Fruit fly (Drosophila melanogaster) whole organism, wandering third instar larva: ENCODE measurements around the gene CG6055.

Experiments used
- Abd-B ChIP-seq: fragments of >200 bp; optimal IDR thresholded peaks from 2 replicates; lab custom pipeline; 2017; ENCODE audit warnings: missing biosample characterization, missing genetic modification characterization
- CG32264 ChIP-seq: fragments of 200-800 bp; sonication (Bioruptor generic); optimal IDR thresholded peaks from 2 replicates; lab custom pipeline; 2016; ENCODE audit warnings: missing biosample characterization, missing genetic modification characterization
- CG9705 ChIP-seq: fragments of 200-800 bp; sonication (Bioruptor generic); optimal IDR thresholded peaks from 2 replicates; lab custom pipeline; 2018; ENCODE audit warnings: missing biosample characterization, mild to moderate bottlenecking, missing genetic modification characterization
- CrebA ChIP-seq: fragments of 200-800 bp; sonication (Bioruptor generic); optimal IDR thresholded peaks from 2 replicates; lab custom pipeline; 2016; ENCODE audit warnings: missing biosample characterization, mild to moderate bottlenecking, missing genetic modification characterization, borderline replicate concordance
- Dfd ChIP-seq: fragments of >200 bp; optimal IDR thresholded peaks from 2 replicates; lab custom pipeline; 2017; ENCODE audit warnings: missing biosample characterization, missing genetic modification characterization
- Dif ChIP-seq: fragments of 200-275, 200-300 bp; sonication (Bioruptor generic); optimal IDR thresholded peaks from 2 replicates; lab custom pipeline; 2018; ENCODE audit warnings: missing biosample characterization, missing genetic modification characterization; ENCODE audit not compliant: partially characterized antibody
- GATAd ChIP-seq: sonication (Bioruptor generic); optimal IDR thresholded peaks from 2 replicates; lab custom pipeline; 2016; ENCODE audit warnings: missing biosample characterization, missing genetic modification characterization
- HLH106 ChIP-seq: fragments of 200-800 bp; optimal IDR thresholded peaks from 3 replicates; lab custom pipeline; 2019; ENCODE audit warnings: missing biosample characterization, mild to moderate bottlenecking, missing genetic modification characterization, moderate library complexity
- Hnf4 ChIP-seq: fragments of 200-800 bp; sonication (Bioruptor generic); optimal IDR thresholded peaks from 2 replicates; lab custom pipeline; 2016; ENCODE audit warnings: missing biosample characterization, mild to moderate bottlenecking, missing genetic modification characterization
- Hr78 ChIP-seq: fragments of >200 bp; optimal IDR thresholded peaks from 2 replicates; lab custom pipeline; 2017; ENCODE audit warnings: missing biosample characterization, missing genetic modification characterization
- Hr83 ChIP-seq: fragments of 200-300 bp; sonication (Bioruptor generic); optimal IDR thresholded peaks from 2 replicates; lab custom pipeline; 2016; ENCODE audit warnings: missing biosample characterization, mild to moderate bottlenecking, missing genetic modification characterization, moderate library complexity; ENCODE audit not compliant: poor library complexity, severe bottlenecking
- Mio ChIP-seq: sonication (Bioruptor generic); optimal IDR thresholded peaks from 2 replicates; lab custom pipeline; 2016; ENCODE audit warnings: missing biosample characterization, missing genetic modification characterization
- Myc ChIP-seq: fragments of >200 bp; optimal IDR thresholded peaks from 2 replicates; lab custom pipeline; 2017
- N ChIP-seq: fragments of >200 bp; optimal IDR thresholded peaks from 2 replicates; lab custom pipeline; 2018; ENCODE audit warnings: missing biosample characterization, missing external identifiers, missing genetic modification characterization
- OdsH ChIP-seq: fragments of 200-800 bp; sonication (Bioruptor generic); optimal IDR thresholded peaks from 2 replicates; lab custom pipeline; 2016; ENCODE audit warnings: missing biosample characterization, mild to moderate bottlenecking, missing genetic modification characterization
- Rel ChIP-seq, 2 experiments: fragments of 200-800 bp; sonication (Bioruptor generic) in 1 of 2; optimal IDR thresholded peaks; 2 replicates in 1 of 2; 3 replicates in 1 of 2; lab custom pipeline; 2016 to 2019; ENCODE audit warnings: mild to moderate bottlenecking in 2 of 2, missing biosample characterization in 2 of 2, missing genetic modification characterization in 2 of 2, moderate library complexity in 1 of 2
- Sp1 ChIP-seq: fragments of 200-800 bp; sonication (Bioruptor generic); optimal IDR thresholded peaks from 3 replicates; lab custom pipeline; 2019; ENCODE audit warnings: missing biosample characterization, mild to moderate bottlenecking, missing genetic modification characterization, moderate library complexity
- br ChIP-seq: fragments of 200-800 bp; sonication (Bioruptor generic); optimal IDR thresholded peaks from 2 replicates; lab custom pipeline; 2016; ENCODE audit warnings: missing biosample characterization, missing genetic modification characterization
- brk ChIP-seq: fragments of 200-800 bp; sonication (Bioruptor generic); optimal IDR thresholded peaks from 2 replicates; lab custom pipeline; 2016; ENCODE audit warnings: missing biosample characterization, mild to moderate bottlenecking, missing genetic modification characterization
- dl ChIP-seq, 2 experiments: fragments of 175-275, 200-275 bp in 1 of 2; fragments of 200-275 bp in 1 of 2; sonication (Bioruptor generic); optimal IDR thresholded peaks; lab custom pipeline; 2018; ENCODE audit warnings: mild to moderate bottlenecking in 2 of 2, missing biosample characterization in 2 of 2, missing genetic modification characterization in 2 of 2, moderate library complexity in 2 of 2; ENCODE audit not compliant: partially characterized antibody in 2 of 2, insufficient read depth in 1 of 2
- dmrt93B ChIP-seq: fragments of 200-800 bp; sonication (Bioruptor generic); optimal IDR thresholded peaks from 2 replicates; lab custom pipeline; 2018; ENCODE audit warnings: missing biosample characterization, mild to moderate bottlenecking, missing genetic modification characterization
- dsf ChIP-seq: sonication (Bioruptor generic); optimal IDR thresholded peaks from 2 replicates; lab custom pipeline; 2016; ENCODE audit warnings: missing biosample characterization, missing genetic modification characterization, borderline replicate concordance
- ey ChIP-seq: fragments of 200-800 bp; sonication (Bioruptor generic); optimal IDR thresholded peaks from 2 replicates; lab custom pipeline; 2016; ENCODE audit warnings: missing biosample characterization, missing genetic modification characterization
- foxo ChIP-seq, 2 experiments: fragments of 200-800 bp; sonication (Bioruptor generic); optimal IDR thresholded peaks; 2 replicates in 1 of 2; 3 replicates in 1 of 2; lab custom pipeline; 2016 to 2017; ENCODE audit warnings: missing biosample characterization in 2 of 2, missing genetic modification characterization in 2 of 2
- fru ChIP-seq: fragments of 200-800 bp; sonication (Bioruptor generic); optimal IDR thresholded peaks from 3 replicates; lab custom pipeline; 2016; ENCODE audit warnings: missing biosample characterization, mild to moderate bottlenecking, missing genetic modification characterization
- h ChIP-seq: fragments of 200-800 bp; sonication (Bioruptor generic); optimal IDR thresholded peaks from 3 replicates; lab custom pipeline; 2016; ENCODE audit warnings: missing biosample characterization, mild to moderate bottlenecking, missing genetic modification characterization
- jim ChIP-seq: fragments of 175-275, 200-325 bp; sonication (Bioruptor generic); optimal IDR thresholded peaks from 2 replicates; lab custom pipeline; 2016; ENCODE audit warnings: missing biosample characterization, mild to moderate bottlenecking, missing genetic modification characterization
- lola ChIP-seq: fragments of >200 bp; optimal IDR thresholded peaks from 2 replicates; lab custom pipeline; 2017; ENCODE audit warnings: missing biosample characterization, missing genetic modification characterization
- pan ChIP-seq: fragments of >200 bp; optimal IDR thresholded peaks from 2 replicates; lab custom pipeline; 2017
- psq ChIP-seq: fragments of 200-800 bp; sonication (Bioruptor generic); optimal IDR thresholded peaks from 3 replicates; lab custom pipeline; 2017; ENCODE audit warnings: missing biosample characterization, mild to moderate bottlenecking, missing genetic modification characterization, moderate library complexity
- rgr ChIP-seq: fragments of 200-800 bp; sonication (Bioruptor generic); optimal IDR thresholded peaks from 3 replicates; lab custom pipeline; 2016; ENCODE audit warnings: missing biosample characterization, mild to moderate bottlenecking, missing genetic modification characterization
- sage ChIP-seq: fragments of 200-800 bp; sonication (Bioruptor generic); optimal IDR thresholded peaks from 2 replicates; lab custom pipeline; 2016; ENCODE audit warnings: missing biosample characterization, mild to moderate bottlenecking, missing genetic modification characterization
- sv ChIP-seq: fragments of 200-800 bp; sonication (Bioruptor generic); optimal IDR thresholded peaks from 3 replicates; lab custom pipeline; 2016; ENCODE audit warnings: missing biosample characterization, missing genetic modification characterization
- usp ChIP-seq: fragments of >200 bp; optimal IDR thresholded peaks from 2 replicates; lab custom pipeline; 2017; ENCODE audit warnings: missing biosample characterization, missing genetic modification characterization
- woc ChIP-seq: sonication (Bioruptor generic); optimal IDR thresholded peaks from 2 replicates; lab custom pipeline; 2016; ENCODE audit warnings: missing biosample characterization, mild to moderate bottlenecking, missing genetic modification characterization

The CG6055 gene

DNA sequence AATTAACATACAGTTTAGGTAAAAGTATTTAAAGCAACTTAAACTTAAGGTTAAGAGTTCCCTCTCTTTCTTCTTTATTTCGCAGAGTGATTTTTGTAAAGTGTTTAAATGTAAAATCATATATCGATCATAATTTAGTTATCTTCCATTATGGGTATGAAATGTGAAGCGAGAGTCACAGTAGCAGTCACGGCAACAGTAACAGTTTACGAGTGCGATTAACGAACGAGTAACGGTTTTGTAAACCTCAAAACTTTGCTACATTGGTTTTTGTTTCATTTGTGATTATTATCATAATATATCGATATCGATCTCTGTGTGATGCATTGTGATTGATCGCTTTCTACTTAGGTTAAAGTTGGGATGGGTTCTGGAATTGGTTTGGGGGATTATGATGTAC is 31.9 kb downstream of the CG6055 start:
- TF ChIP-seq Hr83 (no peak), dsf (GFP tag; lab: Kevin White, UChicago) (no peak), foxo (GFP tag; optimal IDR thresholded peaks at IDR 0.05; lab: Kevin White, UChicago) (no peak), dmrt93B (GFP tag; lab: Kevin White, UChicago) (no peak)

DNA sequence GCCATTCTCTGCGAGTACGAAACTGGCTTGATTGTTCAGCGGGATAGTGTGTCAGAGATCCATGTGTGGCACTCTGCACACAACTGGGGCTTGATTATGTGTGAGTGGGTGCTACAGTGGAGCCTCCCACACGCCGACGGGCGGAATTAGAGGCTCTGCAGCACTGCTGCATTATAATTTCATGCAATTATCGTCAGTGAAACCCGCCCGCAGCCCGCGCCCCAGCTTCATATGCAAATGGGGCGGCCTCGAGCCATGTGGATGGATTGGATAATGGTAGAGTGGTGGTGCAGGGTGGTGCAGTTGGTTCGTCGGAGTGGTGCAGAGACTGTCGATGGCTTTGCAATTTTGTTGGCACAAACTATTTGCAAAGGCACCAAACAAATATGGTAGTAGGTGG is 35.4 kb downstream of the CG6055 start:
- no peak for TF ChIP-seq brk (GFP tag; lab: Kevin White, UChicago)
- no peak for TF ChIP-seq pan (lab: Kevin White, UChicago)
- no peak for TF ChIP-seq Dfd (GFP tag; lab: Kevin White, UChicago)
- TF ChIP-seq OdsH = no peak
- no peak for TF ChIP-seq sage
- TF ChIP-seq CG32264 (GFP tag; lab: Kevin White, UChicago) = no peak

DNA sequence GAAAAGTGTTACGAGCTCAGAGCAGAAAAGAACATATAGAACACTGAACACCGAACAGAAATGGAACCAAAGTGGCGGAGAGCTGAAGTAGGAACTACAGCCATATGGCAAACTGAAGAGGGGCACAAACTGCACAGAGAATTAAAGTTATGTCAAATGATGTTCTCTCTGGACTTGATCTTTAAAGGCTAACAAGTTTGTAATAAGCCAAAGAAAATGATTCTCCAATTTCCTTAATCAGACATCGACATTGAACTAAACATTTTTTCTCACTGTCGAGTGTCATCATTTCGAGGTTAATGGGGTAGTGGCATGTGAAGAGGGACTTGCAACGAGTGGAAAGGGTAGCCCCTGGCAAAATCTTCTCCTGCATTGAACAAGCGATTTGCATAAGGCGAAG is 37.4 kb downstream of the CG6055 start:
- TF ChIP-seq dl (GFP tag; optimal IDR thresholded peaks at IDR 0.05; lab: Kevin White, UChicago; ENCODE audit: insufficient read depth in 1 of 2, partially characterized antibody in 2 of 2) = no peak
- no peak for TF ChIP-seq sage
- peak; percentile 50 for TF ChIP-seq psq (GFP tag; lab: Kevin White, UChicago)
- no peak for TF ChIP-seq lola (GFP tag; lab: Kevin White, UChicago)
- TF ChIP-seq rgr (GFP tag; lab: Kevin White, UChicago) = peak; percentile 39
- no peak for TF ChIP-seq Hr78 (GFP tag; lab: Kevin White, UChicago)
- TF ChIP-seq ey (GFP tag; lab: Kevin White, UChicago) = peak; percentile 63
- TF ChIP-seq h (GFP tag; lab: Kevin White, UChicago) = peak; percentile 61
- TF ChIP-seq fru = peak; percentile 70
- peak in 1 of 2 experiments; percentile 50 for TF ChIP-seq foxo (GFP tag; optimal IDR thresholded peaks at IDR 0.05; lab: Kevin White, UChicago)
- peak; percentile 38 for TF ChIP-seq woc
- TF ChIP-seq brk (GFP tag; lab: Kevin White, UChicago) = no peak
- TF ChIP-seq Hnf4 (GFP tag; lab: Kevin White, UChicago) = no peak
- TF ChIP-seq br = peak; percentile 33
- TF ChIP-seq CrebA = no peak
- TF ChIP-seq Myc (lab: Kevin White, UChicago) = no peak
- peak; percentile 12 for TF ChIP-seq OdsH
- TF ChIP-seq CG32264 (GFP tag; lab: Kevin White, UChicago) = no peak
- TF ChIP-seq N (GFP tag; lab: Kevin White, UChicago) = no peak
- TF ChIP-seq CG9705 = no peak
- TF ChIP-seq usp (GFP tag; lab: Kevin White, UChicago) = no peak
- TF ChIP-seq Abd-B (GFP tag; lab: Kevin White, UChicago) = no peak
- no peak for TF ChIP-seq Mio (GFP tag; lab: Kevin White, UChicago)
- peak; percentile 24 for TF ChIP-seq HLH106 (tag; lab: Kevin White, UChicago)
- TF ChIP-seq, all 38 proteins: peak for 10

DNA sequence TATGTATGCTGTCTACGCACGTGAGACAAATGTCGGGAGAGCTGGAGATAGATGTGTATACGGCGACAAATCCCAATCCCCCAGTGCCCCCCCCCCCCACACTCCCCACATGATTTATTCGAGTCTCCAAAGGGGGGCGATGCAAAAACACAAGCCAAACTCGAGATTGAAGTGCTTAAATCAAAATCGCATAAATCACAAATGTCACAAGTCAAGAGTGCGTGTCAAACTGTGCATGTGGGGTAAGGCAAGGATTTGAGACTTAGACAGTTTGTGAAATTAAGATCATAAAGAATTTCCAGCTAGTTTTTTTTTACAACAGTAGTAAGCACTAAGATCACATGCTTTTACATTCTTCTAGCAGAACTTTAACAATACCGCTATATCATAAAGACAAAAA is 38.2 kb downstream of the CG6055 start:
- TF ChIP-seq br = no peak
- no peak for TF ChIP-seq dl (GFP tag; optimal IDR thresholded peaks at IDR 0.05; lab: Kevin White, UChicago; ENCODE audit: insufficient read depth in 1 of 2, partially characterized antibody in 2 of 2)
- no peak for TF ChIP-seq rgr (GFP tag; lab: Kevin White, UChicago)
- TF ChIP-seq foxo (GFP tag; optimal IDR thresholded peaks at IDR 0.05; lab: Kevin White, UChicago) = no peak
- TF ChIP-seq woc = no peak
- TF ChIP-seq ey (GFP tag; lab: Kevin White, UChicago) = no peak
- TF ChIP-seq sage = no peak
- no peak for TF ChIP-seq Hr78 (GFP tag; lab: Kevin White, UChicago)
- no peak for TF ChIP-seq Sp1 (GFP tag; lab: Kevin White, UChicago)
- no peak for TF ChIP-seq Dif (GFP tag; lab: Kevin White, UChicago)

DNA sequence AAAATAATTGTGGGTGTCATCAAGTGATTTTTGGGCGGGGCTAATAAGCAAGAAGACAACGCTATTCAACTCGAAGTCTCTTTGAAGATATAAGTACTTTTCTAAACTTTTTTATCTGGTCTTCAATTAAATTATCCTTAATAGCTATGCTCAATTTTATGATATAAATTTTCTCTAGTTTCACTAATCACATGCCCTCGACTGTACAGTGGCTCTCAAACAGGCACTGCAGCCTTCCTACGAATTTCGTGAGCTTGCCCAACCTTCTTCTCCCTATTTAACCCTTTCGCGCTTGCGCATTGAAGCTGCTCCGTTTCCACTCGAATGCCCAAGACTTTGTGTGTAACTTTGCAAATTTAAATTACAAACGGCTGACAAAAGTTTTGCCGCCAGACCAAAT is 39.6 kb downstream of the CG6055 start:
- TF ChIP-seq Rel (GFP tag; optimal IDR thresholded peaks at IDR 0.05; lab: Kevin White, UChicago) (no peak), Rel (tag; optimal IDR thresholded peaks at IDR 0.05; lab: Kevin White, UChicago) (no peak), sv (no peak), Hnf4 (GFP tag; lab: Kevin White, UChicago) (no peak), N (GFP tag; lab: Kevin White, UChicago) (no peak), dmrt93B (GFP tag; lab: Kevin White, UChicago) (no peak), woc (no peak), usp (GFP tag; lab: Kevin White, UChicago) (no peak), pan (lab: Kevin White, UChicago) (no peak), jim (GFP tag; lab: Kevin White, UChicago) (no peak), Dfd (GFP tag; lab: Kevin White, UChicago) (no peak), psq (GFP tag; lab: Kevin White, UChicago) (no peak), GATAd (GFP tag; lab: Kevin White, UChicago) (no peak), Dif (GFP tag; lab: Kevin White, UChicago) (no peak), dl (GFP tag; optimal IDR thresholded peaks at IDR 0.05; lab: Kevin White, UChicago; ENCODE audit: insufficient read depth in 1 of 2, partially characterized antibody in 2 of 2) (no peak), h (GFP tag; lab: Kevin White, UChicago) (no peak), fru (no peak), Hr78 (GFP tag; lab: Kevin White, UChicago) (no peak)
